Fruit fly (Drosophila melanogaster) whole organism, prepupa: ENCODE data around the gene CG31459.

ENCODE experiments used
- CG11294 ChIP-seq: fragments of 200-800 bp; sonication (Bioruptor generic); IDR thresholded peaks from 2 replicates; pipeline ENCODE4 v1.3.6; 2022; ENCODE audit warnings: missing biosample characterization, missing genetic modification characterization
- CG11762 ChIP-seq: fragments of 200-800 bp; sonication (Bioruptor generic); optimal IDR thresholded peaks from 3 replicates; lab custom pipeline; 2016; ENCODE audit warnings: missing biosample characterization, missing genetic modification characterization; ENCODE audit not compliant: insufficient read depth
- CG15336 ChIP-seq: fragments of 200-800 bp; sonication (Bioruptor generic); IDR thresholded peaks from 2 replicates; pipeline ENCODE4 v1.3.6; 2022; ENCODE audit warnings: missing biosample characterization, missing genetic modification characterization
- CG1621 ChIP-seq: fragments of 200-800 bp; sonication (Bioruptor generic); optimal IDR thresholded peaks from 3 replicates; lab custom pipeline; 2018; ENCODE audit warnings: missing biosample characterization, mild to moderate bottlenecking, missing genetic modification characterization
- CG3032 ChIP-seq: fragments of 200-800 bp; optimal IDR thresholded peaks from 2 replicates; lab custom pipeline; 2019; ENCODE audit warnings: missing biosample characterization, mild to moderate bottlenecking, missing genetic modification characterization, moderate library complexity
- CG31627 ChIP-seq: fragments of 200-800 bp; sonication (Bioruptor generic); optimal IDR thresholded peaks from 3 replicates; lab custom pipeline; 2016; ENCODE audit warnings: missing biosample characterization, missing genetic modification characterization
- CG34406 ChIP-seq: fragments of 200-800 bp; sonication (Bioruptor generic); optimal IDR thresholded peaks from 3 replicates; lab custom pipeline; 2016; ENCODE audit warnings: missing biosample characterization, missing genetic modification characterization
- CG4318 ChIP-seq: fragments of 200-800 bp; sonication (Bioruptor generic); optimal IDR thresholded peaks from 3 replicates; lab custom pipeline; 2017; ENCODE audit warnings: missing biosample characterization, mild to moderate bottlenecking, missing genetic modification characterization
- CG6163 ChIP-seq: fragments of 200-800 bp; sonication (Bioruptor generic); IDR thresholded peaks from 3 replicates; pipeline ENCODE4 v1.3.6; 2022; ENCODE audit warnings: missing biosample characterization, missing genetic modification characterization
- CG6276 ChIP-seq: fragments of 200-800 bp; sonication (Bioruptor generic); optimal IDR thresholded peaks from 2 replicates; lab custom pipeline; 2017; ENCODE audit warnings: missing biosample characterization, mild to moderate bottlenecking, missing genetic modification characterization
- CG6792 ChIP-seq: fragments of 200-800 bp; sonication (Bioruptor generic); optimal IDR thresholded peaks from 3 replicates; lab custom pipeline; 2016; ENCODE audit warnings: missing biosample characterization, missing genetic modification characterization
- CG6808 ChIP-seq: fragments of 200-800 bp; sonication (Bioruptor generic); optimal IDR thresholded peaks from 3 replicates; lab custom pipeline; 2017; ENCODE audit warnings: missing biosample characterization, missing genetic modification characterization, mild to moderate bottlenecking, moderate library complexity, missing genetic modification reagents
- CG6854 ChIP-seq: fragments of 200-800 bp; sonication (Bioruptor generic); optimal IDR thresholded peaks from 2 replicates; lab custom pipeline; 2017; ENCODE audit warnings: missing biosample characterization, mild to moderate bottlenecking, missing genetic modification characterization
- CG7368 ChIP-seq: fragments of 200-800 bp; sonication (Bioruptor generic); optimal IDR thresholded peaks from 3 replicates; lab custom pipeline; 2016; ENCODE audit warnings: missing biosample characterization, missing genetic modification characterization
- CG8119 ChIP-seq: fragments of 200-800 bp; sonication (Bioruptor generic); IDR thresholded peaks from 3 replicates; pipeline ENCODE4 v1.3.6; 2022; ENCODE audit warnings: missing biosample characterization, missing genetic modification characterization
- CG8319 ChIP-seq: fragments of 200-800 bp; sonication (Bioruptor generic); optimal IDR thresholded peaks from 3 replicates; lab custom pipeline; 2016; ENCODE audit warnings: missing biosample characterization, missing genetic modification characterization
- CG8632 ChIP-seq: fragments of 200-800 bp; sonication (Bioruptor generic); optimal IDR thresholded peaks from 3 replicates; lab custom pipeline; 2016; ENCODE audit warnings: missing biosample characterization, missing genetic modification characterization
- CG9139 ChIP-seq: fragments of 200-800 bp; sonication (Bioruptor generic); optimal IDR thresholded peaks from 3 replicates; lab custom pipeline; 2017; ENCODE audit warnings: missing biosample characterization, mild to moderate bottlenecking, missing genetic modification characterization
- Eip78C ChIP-seq: fragments of 200-800 bp; sonication (Bioruptor generic); peaks from one replicate; lab custom pipeline; 2016; ENCODE audit warnings: missing biosample characterization, missing genetic modification characterization
- Ets21C ChIP-seq: fragments of 200-800 bp; sonication (Bioruptor generic); optimal IDR thresholded peaks from 3 replicates; lab custom pipeline; 2016; ENCODE audit warnings: missing biosample characterization, missing genetic modification characterization
- Ets96B ChIP-seq: fragments of 200-800 bp; optimal IDR thresholded peaks from 2 replicates; lab custom pipeline; 2019; ENCODE audit warnings: missing biosample characterization, mild to moderate bottlenecking, missing genetic modification characterization, moderate library complexity
- Gug ChIP-seq: fragments of 200-800 bp; sonication (Bioruptor generic); IDR thresholded peaks from 2 replicates; pipeline ENCODE4 v1.3.6; 2022; ENCODE audit warnings: missing biosample characterization, missing genetic modification characterization
- Hr38 ChIP-seq: sonication (Bioruptor generic); optimal IDR thresholded peaks from 2 replicates; lab custom pipeline; 2016; ENCODE audit warnings: missing biosample characterization, missing genetic modification characterization
- Hr4 ChIP-seq: fragments of 200-800 bp; sonication (Bioruptor generic); optimal IDR thresholded peaks from 3 replicates; lab custom pipeline; 2016; ENCODE audit warnings: missing biosample characterization, missing genetic modification characterization
- Lpt ChIP-seq: fragments of 200-800 bp; sonication (Bioruptor generic); optimal IDR thresholded peaks from 3 replicates; lab custom pipeline; 2016; ENCODE audit warnings: missing biosample characterization, missing genetic modification characterization
- Met ChIP-seq: fragments of 200-800 bp; sonication (Bioruptor generic); optimal IDR thresholded peaks from 3 replicates; lab custom pipeline; 2016; ENCODE audit warnings: missing biosample characterization, missing genetic modification characterization
- Smox ChIP-seq: fragments of 200-800 bp; sonication (Bioruptor generic); optimal IDR thresholded peaks from 3 replicates; lab custom pipeline; 2016; ENCODE audit warnings: missing biosample characterization, missing genetic modification characterization
- Sox14 ChIP-seq: fragments of 200-800 bp; sonication (Bioruptor generic); optimal IDR thresholded peaks from 3 replicates; lab custom pipeline; 2016; ENCODE audit warnings: missing biosample characterization, missing genetic modification characterization
- Sox15 ChIP-seq: fragments of 200-800 bp; sonication (Bioruptor generic); optimal IDR thresholded peaks from 3 replicates; lab custom pipeline; 2016; ENCODE audit warnings: missing biosample characterization, missing genetic modification characterization
- achi ChIP-seq: fragments of 200-800 bp; sonication (Bioruptor generic); optimal IDR thresholded peaks from 3 replicates; lab custom pipeline; 2016; ENCODE audit warnings: missing biosample characterization, missing genetic modification characterization
- acj6 ChIP-seq: fragments of 200-800 bp; sonication (Bioruptor generic); optimal IDR thresholded peaks from 3 replicates; lab custom pipeline; 2016; ENCODE audit warnings: missing biosample characterization, missing genetic modification characterization
- cyc ChIP-seq: fragments of 200-800 bp; sonication (Bioruptor generic); optimal IDR thresholded peaks from 3 replicates; lab custom pipeline; 2016; ENCODE audit warnings: missing biosample characterization, missing genetic modification characterization
- dac ChIP-seq: fragments of 200-800 bp; sonication (Bioruptor generic); optimal IDR thresholded peaks from 2 replicates; lab custom pipeline; 2017; ENCODE audit warnings: missing biosample characterization, mild to moderate bottlenecking, missing genetic modification characterization
- dsx ChIP-seq: fragments of 200-800 bp; optimal IDR thresholded peaks from 3 replicates; lab custom pipeline; 2019; ENCODE audit warnings: missing biosample characterization, mild to moderate bottlenecking, missing genetic modification characterization, moderate library complexity; ENCODE audit not compliant: poor library complexity, severe bottlenecking
- eg ChIP-seq: fragments of 200-800 bp; sonication (Bioruptor generic); IDR thresholded peaks from 3 replicates; pipeline ENCODE4 v1.3.6; 2022; ENCODE audit warnings: missing biosample characterization, missing genetic modification characterization
- esn ChIP-seq: fragments of 200-800 bp; sonication (Bioruptor generic); optimal IDR thresholded peaks from 2 replicates; lab custom pipeline; 2016; ENCODE audit warnings: missing biosample characterization, mild to moderate bottlenecking, missing genetic modification characterization, moderate library complexity
- fd59A ChIP-seq: fragments of 200-800 bp; sonication (Bioruptor generic); optimal IDR thresholded peaks from 2 replicates; lab custom pipeline; 2017; ENCODE audit warnings: missing biosample characterization, mild to moderate bottlenecking, missing genetic modification characterization, missing genetic modification reagents
- fd85E ChIP-seq: fragments of 200-800 bp; sonication (Bioruptor generic); optimal IDR thresholded peaks from 3 replicates; lab custom pipeline; 2016; ENCODE audit warnings: missing biosample characterization, missing genetic modification characterization
- lz ChIP-seq: fragments of 200-800 bp; sonication (Bioruptor generic); optimal IDR thresholded peaks from 3 replicates; lab custom pipeline; 2016; ENCODE audit warnings: missing biosample characterization, missing genetic modification characterization
- pdm3 ChIP-seq: fragments of 200-800 bp; sonication (Bioruptor generic); optimal IDR thresholded peaks from 3 replicates; lab custom pipeline; 2016; ENCODE audit warnings: missing biosample characterization, missing genetic modification characterization
- ss ChIP-seq, 2 experiments: fragments of 200-800 bp; sonication (Bioruptor generic); optimal IDR thresholded peaks; 2 replicates in 1 of 2; 3 replicates in 1 of 2; lab custom pipeline; 2017 to 2018; ENCODE audit warnings: mild to moderate bottlenecking in 2 of 2, missing biosample characterization in 2 of 2, missing genetic modification characterization in 2 of 2, moderate library complexity in 1 of 2
- svp ChIP-seq: fragments of 200-800 bp; sonication (Bioruptor generic); peaks from one replicate; lab custom pipeline; 2016; ENCODE audit warnings: missing biosample characterization, missing genetic modification characterization
- topi ChIP-seq: fragments of 200-800 bp; sonication (Bioruptor generic); optimal IDR thresholded peaks from 3 replicates; lab custom pipeline; 2016; ENCODE audit warnings: missing biosample characterization, missing genetic modification characterization
- vri ChIP-seq: fragments of 200-800 bp; sonication (Bioruptor generic); optimal IDR thresholded peaks from 3 replicates; lab custom pipeline; 2016; ENCODE audit warnings: missing biosample characterization, mild to moderate bottlenecking, missing genetic modification characterization

The CG31459 gene

DNA sequence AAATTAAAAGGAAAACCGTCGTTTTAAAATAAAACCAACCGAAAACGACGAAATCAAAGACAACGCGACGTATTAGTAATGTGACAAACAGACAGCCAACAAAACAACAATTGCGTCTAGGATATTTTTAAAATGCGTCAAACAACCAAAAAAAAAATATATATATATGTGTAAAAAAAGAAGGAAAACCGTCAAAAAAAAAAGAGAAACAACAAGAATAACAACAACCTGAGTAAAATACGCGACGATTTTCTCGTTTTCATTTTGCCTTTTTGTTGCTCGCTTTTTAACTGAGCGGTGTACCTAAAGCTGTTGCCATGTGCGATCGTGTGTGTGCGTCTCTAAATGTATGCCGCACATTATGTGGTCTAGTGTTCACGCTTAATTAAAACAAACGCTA lies 7.1 kb upstream of the CG31459 start (continued):
- TF ChIP-seq CG8632 (GFP tag; lab: Kevin White, UChicago) (no peak), Lpt (peak; percentile 21), CG7368 (GFP tag; lab: Kevin White, UChicago) (no peak), CG6854 (GFP tag; lab: Kevin White, UChicago) (no peak), CG31627 (GFP tag; lab: Kevin White, UChicago) (no peak), dac (GFP tag; lab: Kevin White, UChicago) (no peak), Met (no peak), dsx (GFP tag; lab: Kevin White, UChicago) (no peak), topi (GFP tag; lab: Kevin White, UChicago) (no peak), CG3032 (tag; lab: Kevin White, UChicago) (no peak), Hr4 (GFP tag; lab: Kevin White, UChicago) (peak; percentile 7), CG6163 (GFP tag; lab: Robert Waterston, UW) (0 out of 3 replicates have a peak, but pooled peaks have one; percentile 24), Sox15 (GFP tag; lab: Kevin White, UChicago) (no peak), Ets21C (GFP tag; lab: Kevin White, UChicago) (no peak), Smox (no peak), CG1621 (tag; lab: Kevin White, UChicago) (no peak), CG34406 (no peak), Sox14 (GFP tag; lab: Kevin White, UChicago) (no peak), CG6792 (GFP tag; lab: Kevin White, UChicago) (no peak), achi (GFP tag; lab: Kevin White, UChicago) (no peak), Ets96B (tag; lab: Kevin White, UChicago) (no peak), Hr38 (no peak), ss (GFP tag; optimal IDR thresholded peaks at IDR 0.05; lab: Kevin White, UChicago) (no peak), eg (GFP tag; lab: Robert Waterston, UW) (peak; percentile 86), CG8119 (peak; percentile 61), esn (no peak), Gug (GFP tag; lab: Robert Waterston, UW) (no peak), CG6276 (GFP tag; lab: Kevin White, UChicago) (peak; percentile 82), CG4318 (GFP tag; lab: Kevin White, UChicago) (no peak), fd59A (no peak), Eip78C (GFP tag; lab: Kevin White, UChicago) (no peak), CG8319 (GFP tag; lab: Kevin White, UChicago) (no peak), pdm3 (no peak), cyc (GFP tag; lab: Kevin White, UChicago) (no peak), lz (GFP tag; lab: Kevin White, UChicago) (no peak)
- TF ChIP-seq, all 60 proteins: peak for 7

- TF ChIP-seq CG6808 (GFP tag; lab: Kevin White, UChicago) = no peak
- no peak for TF ChIP-seq CG9139
- TF ChIP-seq Hr4 (GFP tag; lab: Kevin White, UChicago) = no peak
- TF ChIP-seq lz (GFP tag; lab: Kevin White, UChicago) = no peak
- no peak for TF ChIP-seq CG15336
- no peak for TF ChIP-seq fd85E (GFP tag; lab: Kevin White, UChicago)
- TF ChIP-seq svp (GFP tag; lab: Kevin White, UChicago) = no peak
- TF ChIP-seq Met = no peak
- TF ChIP-seq acj6 = no peak
Measured at dm6 chr3R:19833963-19834362, 6.7 kb upstream of the CG31459 start.

DNA sequence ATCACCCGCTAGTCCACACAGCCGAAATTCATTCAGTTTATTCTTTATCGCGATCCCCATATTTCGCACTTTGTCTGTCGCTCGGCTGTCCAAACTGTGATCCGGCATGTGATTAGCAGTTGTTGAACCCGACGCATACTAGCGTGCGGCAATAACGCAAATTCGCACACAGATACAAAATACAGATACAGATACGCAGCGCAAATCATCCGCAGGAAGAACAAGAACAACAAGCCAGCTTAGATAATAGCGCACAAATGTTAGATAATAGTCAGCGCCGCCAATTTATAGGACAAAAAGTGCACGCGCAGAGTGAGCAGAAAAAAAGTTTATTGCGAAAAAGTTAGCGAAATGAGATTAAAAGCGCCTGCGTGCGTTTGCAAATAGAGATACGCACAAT lies 5.7 kb upstream of the CG31459 start:
- TF ChIP-seq vri (GFP tag; lab: Kevin White, UChicago) (peak; percentile 83), CG1621 (tag; lab: Kevin White, UChicago) (no peak), CG11294 (GFP tag; lab: Robert Waterston, UW) (no peak), CG11762 (no peak)
- TF ChIP-seq, all 60 proteins: peak for 1
